Worm (Caenorhabditis elegans): ENCODE results near the gene thoc-1.

- no peak for TF ChIP-seq nhr-6 (tag; optimal IDR thresholded peaks at IDR 0.05)
- no peak for TF ChIP-seq ceh-28 (tag; optimal IDR thresholded peaks at IDR 0.05)
- TF ChIP-seq ztf-11 (tag; optimal IDR thresholded peaks at IDR 0.05): no peak
- TF ChIP-seq aly-2 (tag; optimal IDR thresholded peaks at IDR 0.05): no peak
- no peak for TF ChIP-seq nhr-10 (tag; optimal IDR thresholded peaks at IDR 0.05)
These were observed 19.6 kb upstream of the thoc-1 start, which contains the start of gene T02H6.7 for ce11 chrII:682326-682725.

Data from whole organism, L4 larva.